Fruit fly (Drosophila melanogaster): Measurements from ENCODE around the gene Ipk2.
A peak's percentile ranks its signal among the peaks of the same experiment; 100 is the strongest.

Gene Ipk2

dm6 chr2L:606165-606564, 32.1 kb upstream of the Ipk2 start (continued):
- no peak for TF ChIP-seq gce (GFP tag; IDR thresholded peaks at IDR 0.05)
- peak; percentile 67; the same call in 1 of the 2 replicates for TF ChIP-seq CG8765 (GFP tag; IDR thresholded peaks at IDR 0.05)
- no peak for TF ChIP-seq HmgZ (tag; optimal IDR thresholded peaks at IDR 0.05)
- TF ChIP-seq Aef1 (GFP tag; IDR thresholded peaks at IDR 0.05): no peak
- no peak for TF ChIP-seq Nf-YB (GFP tag; optimal IDR thresholded peaks at IDR 0.05)
- TF ChIP-seq Sox100B (GFP tag; optimal IDR thresholded peaks at IDR 0.05): no peak
- no peak for TF ChIP-seq CG30020 (tag; optimal IDR thresholded peaks at IDR 0.05)
- TF ChIP-seq tll (GFP tag; optimal IDR thresholded peaks at IDR 0.05): no peak
- no peak for TF ChIP-seq CG14965 (GFP tag; optimal IDR thresholded peaks at IDR 0.05; ENCODE audit: borderline replicate concordance)
- TF ChIP-seq CG6765 (GFP tag; optimal IDR thresholded peaks at IDR 0.05): no peak
- TF ChIP-seq insv (GFP tag; optimal IDR thresholded peaks at IDR 0.05): no peak
- TF ChIP-seq dysf (GFP tag; IDR thresholded peaks at IDR 0.05): no peak
- TF ChIP-seq CG13775 (GFP tag; optimal IDR thresholded peaks at IDR 0.05): peak; percentile 36
- no peak for TF ChIP-seq bigmax (GFP tag; optimal IDR thresholded peaks at IDR 0.05)
- TF ChIP-seq CG10274 (GFP tag; optimal IDR thresholded peaks at IDR 0.05): no peak
- no peak for TF ChIP-seq Hand (GFP tag; optimal IDR thresholded peaks at IDR 0.05)
- no peak for TF ChIP-seq CG11093 (GFP tag; IDR thresholded peaks at IDR 0.05)
- no peak for TF ChIP-seq tx (GFP tag; optimal IDR thresholded peaks at IDR 0.05)
- no peak for TF ChIP-seq fu2 (GFP tag; optimal IDR thresholded peaks at IDR 0.05)
- TF ChIP-seq MESR4 (GFP tag; optimal IDR thresholded peaks at IDR 0.05): no peak
- peak; percentile 60 for TF ChIP-seq chn (GFP tag; optimal IDR thresholded peaks at IDR 0.05)
- peak; percentile 43 for TF ChIP-seq CG30431 (GFP tag; optimal IDR thresholded peaks at IDR 0.05)
- no peak for TF ChIP-seq danr (GFP tag; IDR thresholded peaks at IDR 0.05)
- no peak for TF ChIP-seq CG11085 (GFP tag; IDR thresholded peaks at IDR 0.05)
- TF ChIP-seq ro (GFP tag; IDR thresholded peaks at IDR 0.05): no peak
- no peak for TF ChIP-seq D (optimal IDR thresholded peaks at IDR 0.05)
- peak; percentile 9 for TF ChIP-seq D (GFP tag; optimal IDR thresholded peaks at IDR 0.05)
- peak; percentile 17 for TF ChIP-seq tin (GFP tag; optimal IDR thresholded peaks at IDR 0.05)
- no peak for TF ChIP-seq CG12659 (GFP tag; optimal IDR thresholded peaks at IDR 0.05)
- no peak for TF ChIP-seq dimm (GFP tag; IDR thresholded peaks at IDR 0.05)
- no peak for TF ChIP-seq Oaz (GFP tag; IDR thresholded peaks at IDR 0.05)
- no peak for TF ChIP-seq sqz (GFP tag; optimal IDR thresholded peaks at IDR 0.05)
- no peak for TF ChIP-seq yki (optimal IDR thresholded peaks at IDR 0.05)
- no peak for TF ChIP-seq CG7556 (GFP tag; optimal IDR thresholded peaks at IDR 0.05)
- TF ChIP-seq CG31365 (tag; optimal IDR thresholded peaks at IDR 0.05): no peak
- TF ChIP-seq Drgx (GFP tag; IDR thresholded peaks at IDR 0.05): peak; percentile 92
- peak; percentile 38 for TF ChIP-seq lbe (GFP tag; optimal IDR thresholded peaks at IDR 0.05)
- TF ChIP-seq Lpt (GFP tag; optimal IDR thresholded peaks at IDR 0.05): no peak
- TF ChIP-seq Fer1 (GFP tag; optimal IDR thresholded peaks at IDR 0.05): no peak
- TF ChIP-seq Trl (optimal IDR thresholded peaks at IDR 0.05): no peak
- peak; percentile 13 for TF ChIP-seq Trl (GFP tag; optimal IDR thresholded peaks at IDR 0.05)
- no peak for TF ChIP-seq usp (GFP tag; optimal IDR thresholded peaks at IDR 0.05)
- no peak for TF ChIP-seq crc (GFP tag; optimal IDR thresholded peaks at IDR 0.05)
- no peak for TF ChIP-seq CG13296 (GFP tag; optimal IDR thresholded peaks at IDR 0.05)
- TF ChIP-seq CG32767 (GFP tag; IDR thresholded peaks at IDR 0.05): no peak
- no peak for TF ChIP-seq CG1832 (GFP tag; optimal IDR thresholded peaks at IDR 0.05)
- TF ChIP-seq stc (GFP tag; IDR thresholded peaks at IDR 0.05): no peak
- TF ChIP-seq CG18599 (GFP tag; optimal IDR thresholded peaks at IDR 0.05): no peak
- peak; percentile 46 for TF ChIP-seq Spps (tag; optimal IDR thresholded peaks at IDR 0.05)
- TF ChIP-seq Hr3 (GFP tag; optimal IDR thresholded peaks at IDR 0.05): peak; percentile 12
- peak; percentile 31; the same call in 1 of the 3 replicates for TF ChIP-seq croc (GFP tag; conservative IDR thresholded peaks at IDR 0.05)
- TF ChIP-seq CG30403 (GFP tag; optimal IDR thresholded peaks at IDR 0.05): peak; percentile 33
- peak; percentile 65 for TF ChIP-seq CG17328 (GFP tag; IDR thresholded peaks at IDR 0.05)

Measured in whole organism, embryonic.